Fruit fly (Drosophila melanogaster) whole organism, embryonic: Measurements from ENCODE around the gene CG34030.

ENCODE experiments used
- Atf-2 ChIP-seq: fragments of 200-800 bp; sonication (Bioruptor generic); optimal IDR thresholded peaks from 2 replicates; lab custom pipeline; 2016; ENCODE audit warnings: missing biosample characterization, missing genetic modification characterization
- CG10209 ChIP-seq: fragments of 200-800 bp; sonication (Bioruptor generic); optimal IDR thresholded peaks from 3 replicates; lab custom pipeline; 2017; ENCODE audit warnings: missing biosample characterization, mild to moderate bottlenecking, missing genetic modification characterization, missing genetic modification reagents
- CG13424 ChIP-seq: fragments of 200-800 bp; sonication (Bioruptor generic); optimal IDR thresholded peaks from 2 replicates; lab custom pipeline; 2019; ENCODE audit warnings: missing biosample characterization, mild to moderate bottlenecking, missing genetic modification characterization, moderate library complexity
- CG14441 ChIP-seq: fragments of 200-800 bp; sonication (Bioruptor generic); IDR thresholded peaks from 2 replicates; pipeline ENCODE4 v1.3.6; 2022; ENCODE audit warnings: missing biosample characterization, missing genetic modification characterization
- CG1603 ChIP-seq: fragments of 200-800 bp; sonication (Bioruptor generic); optimal IDR thresholded peaks from 2 replicates; lab custom pipeline; 2019; ENCODE audit warnings: missing biosample characterization, mild to moderate bottlenecking, missing genetic modification characterization, moderate library complexity
- CG1647 ChIP-seq: fragments of 200-800 bp; sonication (Bioruptor generic); optimal IDR thresholded peaks from 3 replicates; lab custom pipeline; 2016; ENCODE audit warnings: missing biosample characterization, missing genetic modification characterization
- CG16863 ChIP-seq: fragments of 200-800 bp; sonication (Bioruptor generic); optimal IDR thresholded peaks from 3 replicates; lab custom pipeline; 2016; ENCODE audit warnings: missing biosample characterization, missing genetic modification characterization
- CG17612 ChIP-seq: fragments of 200-800 bp; sonication (Bioruptor generic); IDR thresholded peaks from 2 replicates; pipeline ENCODE4 v1.3.6; 2022; ENCODE audit warnings: missing biosample characterization, missing genetic modification characterization
- CG2120 ChIP-seq: fragments of 200-800 bp; sonication (Bioruptor generic); optimal IDR thresholded peaks from 3 replicates; lab custom pipeline; 2016; ENCODE audit warnings: missing biosample characterization, missing genetic modification characterization
- CG34224 ChIP-seq: fragments of 200-800 bp; sonication (Bioruptor generic); IDR thresholded peaks from 3 replicates; pipeline ENCODE4 v1.3.6; 2022; ENCODE audit warnings: missing biosample characterization, missing genetic modification characterization; ENCODE audit not compliant: partially characterized antibody
- CG3995 ChIP-seq: fragments of 200-800 bp; sonication (Bioruptor generic); optimal IDR thresholded peaks from 3 replicates; lab custom pipeline; 2016; ENCODE audit warnings: missing biosample characterization, missing genetic modification characterization
- CG4282 ChIP-seq: fragments of 200-800 bp; sonication (Bioruptor generic); optimal IDR thresholded peaks from 2 replicates; lab custom pipeline; 2016; ENCODE audit warnings: missing biosample characterization, missing genetic modification characterization
- CG4328 ChIP-seq: fragments of 200-800 bp; sonication (Bioruptor generic); optimal IDR thresholded peaks from 3 replicates; lab custom pipeline; 2017; ENCODE audit warnings: missing biosample characterization, missing genetic modification reagents, missing genetic modification characterization
- CG5953 ChIP-seq: fragments of 200-800 bp; sonication (Bioruptor generic); IDR thresholded peaks from 2 replicates; pipeline ENCODE4 v1.3.6; 2022; ENCODE audit warnings: missing biosample characterization, missing genetic modification characterization
- CoRest ChIP-seq: fragments of 200-800 bp; sonication (Bioruptor generic); optimal IDR thresholded peaks from 3 replicates; lab custom pipeline; 2018; ENCODE audit warnings: missing biosample characterization, mild to moderate bottlenecking, missing genetic modification characterization, moderate library complexity
- Doc2 ChIP-seq: fragments of 200-800 bp; sonication (Bioruptor generic); IDR thresholded peaks from 2 replicates; pipeline ENCODE4 v1.3.6; 2022; ENCODE audit warnings: missing biosample characterization, missing genetic modification characterization
- E2f1 ChIP-seq: fragments of 200-800 bp; sonication (Bioruptor generic); IDR thresholded peaks from 2 replicates; pipeline ENCODE4 v1.3.6; 2022; ENCODE audit warnings: missing biosample characterization, missing genetic modification characterization
- Eip74EF ChIP-seq, 2 experiments: fragments of 200-800 bp in 1 of 2; fragments of >200 bp in 1 of 2; sonication (Bioruptor generic) in 1 of 2; optimal IDR thresholded peaks; 2 replicates each; lab custom pipeline; 2017 to 2019; ENCODE audit warnings: missing biosample characterization in 2 of 2, missing genetic modification characterization in 2 of 2, mild to moderate bottlenecking in 1 of 2, moderate library complexity in 1 of 2
- Hey ChIP-seq: fragments of 200-800 bp; sonication (Bioruptor generic); optimal IDR thresholded peaks from 3 replicates; lab custom pipeline; 2018; ENCODE audit warnings: missing biosample characterization, mild to moderate bottlenecking, missing genetic modification characterization
- Hr39 ChIP-seq: fragments of >200 bp; optimal IDR thresholded peaks from 2 replicates; lab custom pipeline; 2017
- Meics ChIP-seq: fragments of 200-800 bp; sonication (Bioruptor generic); optimal IDR thresholded peaks from 2 replicates; lab custom pipeline; 2017; ENCODE audit warnings: missing biosample characterization, mild to moderate bottlenecking, missing genetic modification characterization
- Mes4 ChIP-seq: fragments of 200-800 bp; sonication (Bioruptor generic); optimal IDR thresholded peaks from 2 replicates; lab custom pipeline; 2016; ENCODE audit warnings: missing biosample characterization, missing genetic modification characterization
- Nf-YB ChIP-seq: fragments of 200-800 bp; sonication (Bioruptor generic); optimal IDR thresholded peaks from 3 replicates; lab custom pipeline; 2019; ENCODE audit warnings: missing biosample characterization, mild to moderate bottlenecking, missing genetic modification characterization, moderate library complexity
- NfI ChIP-seq: fragments of 200-800 bp; sonication (Bioruptor generic); optimal IDR thresholded peaks from 3 replicates; lab custom pipeline; 2018; ENCODE audit warnings: missing biosample characterization, mild to moderate bottlenecking, missing genetic modification characterization, moderate library complexity
- PHDP ChIP-seq: fragments of 200-800 bp; sonication (Bioruptor generic); optimal IDR thresholded peaks from 3 replicates; lab custom pipeline; 2018; ENCODE audit warnings: missing biosample characterization, mild to moderate bottlenecking, missing genetic modification characterization, moderate library complexity
- Rfx ChIP-seq: fragments of 200-800 bp; sonication (Bioruptor generic); IDR thresholded peaks from 2 replicates; pipeline ENCODE4 v1.3.6; 2022; ENCODE audit warnings: missing biosample characterization, missing genetic modification characterization
- Rx ChIP-seq: fragments of 200-800 bp; sonication (Bioruptor generic); IDR thresholded peaks from 2 replicates; pipeline ENCODE4 v1.3.6; 2022; ENCODE audit warnings: missing biosample characterization, missing genetic modification characterization
- Sox102F ChIP-seq: fragments of 200-800 bp; sonication (Bioruptor generic); optimal IDR thresholded peaks from 2 replicates; lab custom pipeline; 2018; ENCODE audit warnings: missing biosample characterization, mild to moderate bottlenecking, missing genetic modification characterization, moderate library complexity
- Tbp ChIP-seq: fragments of >200 bp; optimal IDR thresholded peaks from 2 replicates; lab custom pipeline; 2018; ENCODE audit warnings: missing biosample characterization, missing genetic modification characterization
- ara ChIP-seq: fragments of 200-800 bp; sonication (Bioruptor generic); IDR thresholded peaks from 2 replicates; pipeline ENCODE4 v1.3.6; 2022; ENCODE audit warnings: missing biosample characterization, missing genetic modification characterization
- ash1 ChIP-seq: fragments of 200-800 bp; sonication (Bioruptor generic); optimal IDR thresholded peaks from 2 replicates; lab custom pipeline; 2018; ENCODE audit warnings: missing biosample characterization, mild to moderate bottlenecking, missing genetic modification characterization
- bab2 ChIP-seq: fragments of 200-800 bp; sonication (Bioruptor generic); optimal IDR thresholded peaks from 2 replicates; lab custom pipeline; 2016; ENCODE audit warnings: missing biosample characterization, missing genetic modification characterization
- bigmax ChIP-seq: fragments of 200-800 bp; sonication (Bioruptor generic); optimal IDR thresholded peaks from 2 replicates; lab custom pipeline; 2018; ENCODE audit warnings: missing biosample characterization, mild to moderate bottlenecking, missing genetic modification characterization
- bowl ChIP-seq: fragments of 200-800 bp; sonication (Bioruptor generic); IDR thresholded peaks from 2 replicates; pipeline ENCODE4 v1.3.6; 2022; ENCODE audit warnings: missing biosample characterization, missing genetic modification characterization
- chinmo ChIP-seq: fragments of 200-800 bp; sonication (Bioruptor generic); IDR thresholded peaks from 4 replicates; pipeline ENCODE4 v1.3.6; 2022; ENCODE audit warnings: missing biosample characterization, missing genetic modification characterization; ENCODE audit not compliant: partially characterized antibody
- da ChIP-seq: fragments of 200-800 bp; sonication (Bioruptor generic); optimal IDR thresholded peaks from 2 replicates; lab custom pipeline; 2016; ENCODE audit warnings: missing biosample characterization, missing genetic modification characterization
- dmrt11E ChIP-seq: fragments of 200-800 bp; sonication (Bioruptor generic); optimal IDR thresholded peaks from 3 replicates; lab custom pipeline; 2018; ENCODE audit warnings: missing biosample characterization, mild to moderate bottlenecking, missing genetic modification characterization, moderate library complexity
- dpn ChIP-seq, 2 experiments: fragments of 200-800 bp; sonication (Bioruptor generic); optimal IDR thresholded peaks; 3 replicates each; lab custom pipeline; 2016; ENCODE audit warnings: missing biosample characterization in 2 of 2, missing genetic modification characterization in 2 of 2
- ham ChIP-seq: fragments of 200-800 bp; sonication (Bioruptor generic); IDR thresholded peaks from 2 replicates; pipeline ENCODE4 v1.3.6; 2022; ENCODE audit warnings: missing biosample characterization, missing genetic modification characterization
- hth ChIP-seq: fragments of >200 bp; optimal IDR thresholded peaks from 2 replicates; lab custom pipeline; 2017; ENCODE audit warnings: inconsistent platforms
- jigr1 ChIP-seq: fragments of 200-800 bp; sonication (Bioruptor generic); IDR thresholded peaks from 3 replicates; pipeline ENCODE4 v1.3.6; 2022; ENCODE audit warnings: missing biosample characterization, missing genetic modification characterization
- jumu ChIP-seq: fragments of 200-800 bp; sonication (Bioruptor generic); optimal IDR thresholded peaks from 3 replicates; lab custom pipeline; 2016; ENCODE audit warnings: missing biosample characterization, missing genetic modification characterization
- knrl ChIP-seq: fragments of 200-800 bp; sonication (Bioruptor generic); IDR thresholded peaks from 3 replicates; pipeline ENCODE4 v1.3.6; 2022; ENCODE audit warnings: missing biosample characterization, missing genetic modification characterization; ENCODE audit not compliant: partially characterized antibody
- nmo ChIP-seq: fragments of 200-800 bp; sonication (Bioruptor generic); optimal IDR thresholded peaks from 2 replicates; lab custom pipeline; 2018; ENCODE audit warnings: missing biosample characterization, mild to moderate bottlenecking, missing genetic modification characterization, moderate library complexity
- p53 ChIP-seq: fragments of 200-800 bp; sonication (Bioruptor generic); optimal IDR thresholded peaks from 2 replicates; lab custom pipeline; 2016; ENCODE audit warnings: missing biosample characterization, missing genetic modification characterization
- pita ChIP-seq: fragments of 200-800 bp; sonication (Bioruptor generic); optimal IDR thresholded peaks from 2 replicates; lab custom pipeline; 2017; ENCODE audit warnings: missing biosample characterization, mild to moderate bottlenecking, missing genetic modification characterization
- repo ChIP-seq: fragments of 200-800 bp; sonication (Bioruptor generic); optimal IDR thresholded peaks from 2 replicates; lab custom pipeline; 2016; ENCODE audit warnings: missing biosample characterization, missing genetic modification characterization
- rib ChIP-seq: fragments of 200-800 bp; sonication (Bioruptor generic); IDR thresholded peaks from 2 replicates; pipeline ENCODE4 v1.3.6; 2022; ENCODE audit warnings: missing biosample characterization, missing genetic modification characterization
- row ChIP-seq: fragments of 200-800 bp; sonication (Bioruptor generic); IDR thresholded peaks from 3 replicates; pipeline ENCODE4 v1.3.6; 2022; ENCODE audit warnings: missing biosample characterization, missing genetic modification characterization
- sob ChIP-seq: fragments of 200-800 bp; sonication (Bioruptor generic); IDR thresholded peaks from 2 replicates; pipeline ENCODE4 v1.3.6; 2022; ENCODE audit warnings: missing biosample characterization, missing genetic modification characterization
- stc ChIP-seq: fragments of 200-800 bp; sonication (Bioruptor generic); IDR thresholded peaks from 2 replicates; pipeline ENCODE4 v1.3.6; 2022; ENCODE audit warnings: missing biosample characterization, missing genetic modification characterization
- wdn ChIP-seq: fragments of 200-800 bp; sonication (Bioruptor generic); IDR thresholded peaks from 2 replicates; pipeline ENCODE4 v1.3.6; 2022; ENCODE audit warnings: missing biosample characterization, missing genetic modification characterization
- wor ChIP-seq: fragments of 200-800 bp; sonication (Bioruptor generic); IDR thresholded peaks from 2 replicates; pipeline ENCODE4 v1.3.6; 2022; ENCODE audit warnings: missing biosample characterization, missing genetic modification characterization
- zf30C ChIP-seq: fragments of 200-800 bp; sonication (Bioruptor generic); optimal IDR thresholded peaks from 3 replicates; lab custom pipeline; 2018; ENCODE audit warnings: missing biosample characterization, mild to moderate bottlenecking, missing genetic modification characterization

The CG34030 gene

dm6 chr3L:7087347-7087746 is 12.3 kb upstream of the CG34030 start (continued):
- TF ChIP-seq ham (GFP tag; lab: Robert Waterston, UW) (no peak), CoRest (no peak), Doc2 (GFP tag; lab: Robert Waterston, UW) (no peak), dmrt11E (tag; lab: Kevin White, UChicago) (no peak), NfI (no peak), CG34224 (GFP tag; lab: Robert Waterston, UW) (no peak), rib (no peak), CG5953 (no peak), knrl (GFP tag; lab: Robert Waterston, UW) (no peak), CG1647 (GFP tag; lab: Kevin White, UChicago) (no peak), Rfx (no peak), CG13424 (tag; lab: Kevin White, UChicago) (no peak), bowl (no peak), CG14441 (GFP tag; lab: Robert Waterston, UW) (peak; percentile 54), row (GFP tag; lab: Robert Waterston, UW) (peak; percentile 32; the same call in 1 of the 3 replicates), ara (no peak), wdn (GFP tag; lab: Robert Waterston, UW) (no peak), Rx (no peak), CG3995 (no peak), jumu (GFP tag; lab: Kevin White, UChicago) (no peak), CG4328 (GFP tag; lab: Kevin White, UChicago) (no peak), Mes4 (GFP tag; lab: Kevin White, UChicago) (no peak), CG4282 (GFP tag; lab: Kevin White, UChicago) (no peak), CG16863 (no peak), stc (GFP tag; lab: Robert Waterston, UW) (no peak), CG2120 (GFP tag; lab: Kevin White, UChicago) (no peak), dpn (GFP tag; optimal IDR thresholded peaks at IDR 0.05; lab: Kevin White, UChicago) (no peak), CG10209 (GFP tag; lab: Kevin White, UChicago) (no peak), sob (GFP tag; lab: Robert Waterston, UW) (no peak), Meics (GFP tag; lab: Kevin White, UChicago) (no peak), Hr39 (no peak), jigr1 (GFP tag; lab: Robert Waterston, UW) (no peak; the same call in 2 of the 3 replicates), ash1 (no peak), zf30C (GFP tag; lab: Kevin White, UChicago) (no peak), hth (lab: Kevin White, UChicago) (no peak), Sox102F (GFP tag; lab: Kevin White, UChicago) (peak; percentile 21)
- TF ChIP-seq, all 482 proteins: peak for 33

- TF ChIP-seq Eip74EF (GFP tag; optimal IDR thresholded peaks at IDR 0.05; lab: Kevin White, UChicago) (peak in 1 of 2 experiments; percentile 11), da (GFP tag; lab: Kevin White, UChicago) (no peak), CG14441 (GFP tag; lab: Robert Waterston, UW) (no peak), bab2 (GFP tag; lab: Kevin White, UChicago) (no peak), Hey (tag; lab: Kevin White, UChicago) (no peak), Tbp (no peak), nmo (peak; percentile 11), Nf-YB (GFP tag; lab: Kevin White, UChicago) (no peak), Atf-2 (GFP tag; lab: Kevin White, UChicago) (no peak), CG16863 (no peak), CG17612 (GFP tag; lab: Robert Waterston, UW) (no peak), chinmo (no peak), p53 (GFP tag; lab: Kevin White, UChicago) (no peak), pita (no peak), PHDP (no peak), wor (no peak), CG1603 (no peak), bigmax (no peak), repo (GFP tag; lab: Kevin White, UChicago) (no peak), E2f1 (GFP tag; lab: Robert Waterston, UW) (peak; percentile 20; the same call in 1 of the 2 replicates)
Measured at dm6 chr3L:7086558-7087059, 11.6 kb upstream of the CG34030 start, which contains the start of gene Cpr65Ea. Gene Cpr65Ea, minus strand, starts transcription at chr3L:7086608.
